Worm (Caenorhabditis elegans) whole organism, L2 larva: Measurements from ENCODE around the gene F32D8.3.

Experiments
- R02D3.7 ChIP-seq: fragments of 150-350 bp; optimal IDR thresholded peaks from 2 replicates; lab custom pipeline; 2014; ENCODE audit warnings: missing biosample characterization, missing genetic modification characterization
- aly-2 ChIP-seq: fragments of 150-350 bp; optimal IDR thresholded peaks from 2 replicates; lab custom pipeline; 2014; ENCODE audit warnings: missing biosample characterization, missing genetic modification characterization
- ama-1 ChIP-seq: fragments of 150-350 bp; optimal IDR thresholded peaks from 2 replicates; lab custom pipeline; 2018; ENCODE audit warnings: inconsistent platforms
- lin-13 ChIP-seq: fragments of 150-350 bp; optimal IDR thresholded peaks from 2 replicates; lab custom pipeline; 2014; ENCODE audit warnings: missing biosample characterization, missing genetic modification reagents, missing genetic modification characterization
- mdl-1 ChIP-seq, 2 experiments: fragments of 150-350 bp in 1 of 2; sonication (generic microtip) in 1 of 2; optimal IDR thresholded peaks; 2 replicates each; lab custom pipeline; 2017; ENCODE audit warnings: missing biosample characterization in 2 of 2, missing genetic modification characterization in 2 of 2
- nhr-12 ChIP-seq: fragments of 150-350 bp; optimal IDR thresholded peaks from 2 replicates; lab custom pipeline; 2014; ENCODE audit warnings: missing biosample characterization, missing genetic modification characterization
- nhr-25 ChIP-seq: fragments of 150-350 bp; sonication (generic microtip); optimal IDR thresholded peaks from 3 replicates; lab custom pipeline; 2014; ENCODE audit warnings: missing biosample characterization, missing genetic modification characterization
- snpc-4 ChIP-seq: fragments of 150-350 bp; optimal IDR thresholded peaks from 2 replicates; lab custom pipeline; 2014; ENCODE audit warnings: missing biosample characterization, missing genetic modification characterization

- TF ChIP-seq mdl-1 (tag; optimal IDR thresholded peaks at IDR 0.05; lab: Kevin White, UChicago) (no peak), nhr-12 (tag; lab: Kevin White, UChicago) (no peak), ama-1 (lab: Kevin White, UChicago) (no peak), lin-13 (GFP tag; lab: Kevin White, UChicago) (no peak), nhr-25 (tag; lab: Kevin White, UChicago) (no peak), aly-2 (tag; lab: Kevin White, UChicago) (no peak), snpc-4 (no peak), R02D3.7 (tag; lab: Kevin White, UChicago) (no peak)
Measured at ce11 chrV:10898107-10898506, 11.5 kb downstream of the F32D8.3 start, which contains the start of gene F32D8.7.
